Fruit fly (Drosophila melanogaster) whole organism, embryonic: Measurements from ENCODE around the gene CG13634.
A peak's percentile ranks its signal among the peaks of the same experiment; 100 is the strongest.

Experiments
- Atf3 ChIP-seq: fragments of 200-800 bp; sonication (Bioruptor generic); optimal IDR thresholded peaks from 3 replicates; lab custom pipeline; 2016; ENCODE audit warnings: missing biosample characterization, missing genetic modification characterization
- CG10321 ChIP-seq: fragments of 200-800 bp; sonication (Bioruptor generic); IDR thresholded peaks from 2 replicates; pipeline ENCODE4 v1.3.6; 2022; ENCODE audit warnings: missing biosample characterization, missing genetic modification characterization
- CG11723 ChIP-seq: fragments of 200-800 bp; sonication (Bioruptor generic); optimal IDR thresholded peaks from 2 replicates; lab custom pipeline; 2017; ENCODE audit warnings: missing biosample characterization, mild to moderate bottlenecking, missing genetic modification characterization
- CG12659 ChIP-seq: fragments of 200-800 bp; sonication (Bioruptor generic); optimal IDR thresholded peaks from 3 replicates; lab custom pipeline; 2017; ENCODE audit warnings: mild to moderate bottlenecking, missing biosample characterization, missing genetic modification reagents, missing genetic modification characterization
- CG12942 ChIP-seq: fragments of 200-800 bp; sonication (Bioruptor generic); optimal IDR thresholded peaks from 3 replicates; lab custom pipeline; 2016; ENCODE audit warnings: missing biosample characterization, missing genetic modification characterization
- CG15073 ChIP-seq: fragments of 200-800 bp; sonication (Bioruptor generic); optimal IDR thresholded peaks from 2 replicates; lab custom pipeline; 2016; ENCODE audit warnings: missing biosample characterization, missing genetic modification characterization
- CG15514 ChIP-seq: fragments of 200-800 bp; sonication (Bioruptor generic); optimal IDR thresholded peaks from 3 replicates; lab custom pipeline; 2017; ENCODE audit warnings: missing biosample characterization, missing genetic modification characterization, mild to moderate bottlenecking, moderate library complexity, missing genetic modification reagents
- CG1603 ChIP-seq: fragments of 200-800 bp; sonication (Bioruptor generic); optimal IDR thresholded peaks from 2 replicates; lab custom pipeline; 2019; ENCODE audit warnings: missing biosample characterization, mild to moderate bottlenecking, missing genetic modification characterization, moderate library complexity
- CG16815 ChIP-seq: fragments of 200-800 bp; sonication (Bioruptor generic); optimal IDR thresholded peaks from 3 replicates; lab custom pipeline; 2017; ENCODE audit warnings: missing biosample characterization, mild to moderate bottlenecking, missing genetic modification characterization
- CG16863 ChIP-seq: fragments of 200-800 bp; sonication (Bioruptor generic); optimal IDR thresholded peaks from 3 replicates; lab custom pipeline; 2016; ENCODE audit warnings: missing biosample characterization, missing genetic modification characterization
- CG17361 ChIP-seq: fragments of 200-800 bp; sonication (Bioruptor generic); IDR thresholded peaks from 3 replicates; pipeline ENCODE4 v1.3.6; 2022; ENCODE audit warnings: missing biosample characterization, missing genetic modification characterization
- CG18262 ChIP-seq: fragments of 200-800 bp; optimal IDR thresholded peaks from 3 replicates; lab custom pipeline; 2019; ENCODE audit warnings: missing biosample characterization, mild to moderate bottlenecking, missing genetic modification characterization, moderate library complexity
- CG4328 ChIP-seq: fragments of 200-800 bp; sonication (Bioruptor generic); optimal IDR thresholded peaks from 3 replicates; lab custom pipeline; 2017; ENCODE audit warnings: missing biosample characterization, missing genetic modification reagents, missing genetic modification characterization
- CG43689 ChIP-seq: fragments of 200-800 bp; sonication (Bioruptor generic); IDR thresholded peaks from 2 replicates; pipeline ENCODE4 v1.3.6; 2022; ENCODE audit warnings: missing biosample characterization, missing genetic modification characterization
- CG5953 ChIP-seq: fragments of 200-800 bp; sonication (Bioruptor generic); IDR thresholded peaks from 2 replicates; pipeline ENCODE4 v1.3.6; 2022; ENCODE audit warnings: missing biosample characterization, missing genetic modification characterization
- CG6654 ChIP-seq: fragments of 200-800 bp; sonication (Bioruptor generic); optimal IDR thresholded peaks from 2 replicates; lab custom pipeline; 2017; ENCODE audit warnings: missing biosample characterization, mild to moderate bottlenecking, missing genetic modification characterization
- CG8388 ChIP-seq: fragments of 200-800 bp; sonication (Bioruptor generic); optimal IDR thresholded peaks from 2 replicates; lab custom pipeline; 2019; ENCODE audit warnings: missing biosample characterization, mild to moderate bottlenecking, missing genetic modification characterization, moderate library complexity
- Camta ChIP-seq: fragments of 200-800 bp; sonication (Bioruptor generic); optimal IDR thresholded peaks from 2 replicates; lab custom pipeline; 2016; ENCODE audit warnings: missing biosample characterization, missing genetic modification characterization
- Eip74EF ChIP-seq, 2 experiments: fragments of 200-800 bp in 1 of 2; fragments of >200 bp in 1 of 2; sonication (Bioruptor generic) in 1 of 2; optimal IDR thresholded peaks; 2 replicates each; lab custom pipeline; 2017 to 2019; ENCODE audit warnings: missing biosample characterization in 2 of 2, missing genetic modification characterization in 2 of 2, mild to moderate bottlenecking in 1 of 2, moderate library complexity in 1 of 2
- Ets97D ChIP-seq: fragments of 200-800 bp; sonication (Bioruptor generic); optimal IDR thresholded peaks from 3 replicates; lab custom pipeline; 2016; ENCODE audit warnings: missing biosample characterization, missing genetic modification characterization
- Fer2 ChIP-seq: fragments of 200-800 bp; sonication (Bioruptor generic); optimal IDR thresholded peaks from 2 replicates; lab custom pipeline; 2018; ENCODE audit warnings: missing biosample characterization, mild to moderate bottlenecking, missing genetic modification characterization, moderate library complexity
- Hr78 ChIP-seq, 2 experiments: fragments of 200-800 bp in 1 of 2; fragments of >200 bp in 1 of 2; sonication (Bioruptor generic) in 1 of 2; optimal IDR thresholded peaks; 2 replicates each; lab custom pipeline; 2017 to 2019; ENCODE audit warnings: missing biosample characterization in 2 of 2, missing genetic modification characterization in 2 of 2, mild to moderate bottlenecking in 1 of 2, moderate library complexity in 1 of 2
- Optix ChIP-seq: fragments of 200-800 bp; sonication (Bioruptor generic); IDR thresholded peaks from 3 replicates; pipeline ENCODE4 v1.3.6; 2022; ENCODE audit warnings: missing biosample characterization, missing genetic modification characterization
- Sin3A ChIP-seq: fragments of >200 bp; optimal IDR thresholded peaks from 2 replicates; lab custom pipeline; 2018
- Tbp ChIP-seq: fragments of >200 bp; optimal IDR thresholded peaks from 2 replicates; lab custom pipeline; 2018; ENCODE audit warnings: missing biosample characterization, missing genetic modification characterization
- croc ChIP-seq: fragments of 200-800 bp; sonication (Bioruptor generic); conservative IDR thresholded peaks from 3 replicates; pipeline ENCODE4 v1.3.6; 2022; ENCODE audit warnings: missing biosample characterization, missing genetic modification characterization
- emc ChIP-seq: fragments of 200-800 bp; sonication (Bioruptor generic); optimal IDR thresholded peaks from 2 replicates; lab custom pipeline; 2016; ENCODE audit warnings: missing biosample characterization, missing genetic modification characterization
- hb ChIP-seq: fragments of 200-800 bp; sonication (Bioruptor generic); IDR thresholded peaks from 3 replicates; pipeline ENCODE4 v1.3.6; 2022; ENCODE audit warnings: missing biosample characterization, missing genetic modification characterization; ENCODE audit not compliant: partially characterized antibody
- nerfin-1 ChIP-seq: fragments of 200-800 bp; sonication (Bioruptor generic); optimal IDR thresholded peaks from 3 replicates; lab custom pipeline; 2019; ENCODE audit warnings: missing biosample characterization, mild to moderate bottlenecking, missing genetic modification characterization, moderate library complexity
- phol ChIP-seq: fragments of 200-800 bp; sonication (Bioruptor generic); optimal IDR thresholded peaks from 3 replicates; lab custom pipeline; 2018; ENCODE audit warnings: missing biosample characterization, mild to moderate bottlenecking, missing genetic modification characterization, moderate library complexity
- repo ChIP-seq: fragments of 200-800 bp; sonication (Bioruptor generic); optimal IDR thresholded peaks from 2 replicates; lab custom pipeline; 2016; ENCODE audit warnings: missing biosample characterization, missing genetic modification characterization
- sc ChIP-seq, 3 experiments: fragments of >200 bp in 2 of 3; fragments of 200-800 bp in 1 of 3; sonication (Bioruptor generic) in 1 of 3; optimal IDR thresholded peaks; 2 replicates in 2 of 3; 3 replicates in 1 of 3; lab custom pipeline; 2017; ENCODE audit warnings: mild to moderate bottlenecking in 1 of 3, missing biosample characterization in 1 of 3, missing genetic modification characterization in 1 of 3, missing genetic modification reagents in 1 of 3
- schlank ChIP-seq: fragments of 200-800 bp; sonication (Bioruptor generic); optimal IDR thresholded peaks from 2 replicates; lab custom pipeline; 2018; ENCODE audit warnings: missing biosample characterization, mild to moderate bottlenecking, missing genetic modification characterization
- shn ChIP-seq: fragments of 200-800 bp; sonication (Bioruptor generic); optimal IDR thresholded peaks from 3 replicates; lab custom pipeline; 2016; ENCODE audit warnings: missing biosample characterization, missing genetic modification characterization
- sima ChIP-seq: fragments of 200-800 bp; sonication (Bioruptor generic); optimal IDR thresholded peaks from 2 replicates; lab custom pipeline; 2016; ENCODE audit warnings: missing biosample characterization, missing genetic modification characterization
- vnd ChIP-seq: fragments of 200-800 bp; sonication (Bioruptor generic); IDR thresholded peaks from 3 replicates; pipeline ENCODE4 v1.3.6; 2022; ENCODE audit warnings: missing biosample characterization, missing genetic modification characterization; ENCODE audit not compliant: partially characterized antibody
- yki ChIP-seq: fragments of >200 bp; optimal IDR thresholded peaks from 3 replicates; lab custom pipeline; 2018
- zfh2 ChIP-seq: fragments of 200-800 bp; sonication (Bioruptor generic); optimal IDR thresholded peaks from 2 replicates; lab custom pipeline; 2016; ENCODE audit warnings: missing biosample characterization, missing genetic modification characterization

The CG13634 gene

dm6 chr3R:24813637-24814301 is 23.8 kb upstream of the CG13634 start, which contains the start of the genes lili and CG34150 (continued):
- peak; percentile 78 for TF ChIP-seq CG17361 (GFP tag; lab: Robert Waterston, UW)
- peak; percentile 11 for TF ChIP-seq CG11723 (GFP tag; lab: Kevin White, UChicago)
- TF ChIP-seq CG16863 (GFP tag; lab: Kevin White, UChicago) = peak; percentile 68
- peak; percentile 81 for TF ChIP-seq Fer2 (tag; lab: Kevin White, UChicago)
- no peak for TF ChIP-seq CG43689 (GFP tag; lab: Robert Waterston, UW)
- TF ChIP-seq Sin3A (lab: Kevin White, UChicago) = peak; percentile 43
- TF ChIP-seq CG5953 (GFP tag; lab: Robert Waterston, UW) = peak; percentile 33; the same call in 1 of the 2 replicates
- no peak for TF ChIP-seq schlank (tag; lab: Kevin White, UChicago)
- TF ChIP-seq emc (GFP tag; lab: Kevin White, UChicago) = peak; percentile 28
- peak; percentile 79 for TF ChIP-seq CG15514 (GFP tag; lab: Kevin White, UChicago)
- peak; percentile 97 for TF ChIP-seq nerfin-1 (tag; lab: Kevin White, UChicago)
- peak; percentile 67 for TF ChIP-seq Camta (GFP tag; lab: Kevin White, UChicago)
- TF ChIP-seq sima (GFP tag; lab: Kevin White, UChicago) = peak; percentile 41
- peak; percentile 53 for TF ChIP-seq repo (GFP tag; lab: Kevin White, UChicago)
- no peak for TF ChIP-seq Hr78 (GFP tag; optimal IDR thresholded peaks at IDR 0.05; lab: Kevin White, UChicago)
- TF ChIP-seq CG16815 (GFP tag; lab: Kevin White, UChicago) = peak; percentile 7
- peak; percentile 76 for TF ChIP-seq Ets97D
- TF ChIP-seq CG1603 (tag; lab: Kevin White, UChicago) = peak; percentile 3
- peak; percentile 67 for TF ChIP-seq CG18262 (tag; lab: Kevin White, UChicago)
- no peak for TF ChIP-seq sc (optimal IDR thresholded peaks at IDR 0.05; lab: Kevin White, UChicago)
- peak; percentile 36 for TF ChIP-seq sc (GFP tag; optimal IDR thresholded peaks at IDR 0.05; lab: Kevin White, UChicago)
- peak; percentile 55 for TF ChIP-seq CG8388 (GFP tag; lab: Kevin White, UChicago)
- TF ChIP-seq CG15073 = no peak
- no peak for TF ChIP-seq Optix (GFP tag; lab: Robert Waterston, UW)
- TF ChIP-seq vnd (GFP tag; lab: Robert Waterston, UW) = peak; percentile 61
- peak; percentile 74 for TF ChIP-seq CG12942 (GFP tag; lab: Kevin White, UChicago)
- TF ChIP-seq Tbp (GFP tag; lab: Kevin White, UChicago) = no peak
- peak; percentile 47 for TF ChIP-seq shn (GFP tag; lab: Kevin White, UChicago)
- peak; percentile 67; the same call in 1 of the 3 replicates for TF ChIP-seq hb (GFP tag; lab: Robert Waterston, UW)
- TF ChIP-seq yki = no peak
- peak; percentile 64 for TF ChIP-seq zfh2
- TF ChIP-seq CG6654 (GFP tag; lab: Kevin White, UChicago) = no peak
- TF ChIP-seq CG10321 (GFP tag; lab: Robert Waterston, UW) = no peak
- no peak for TF ChIP-seq Eip74EF (GFP tag; optimal IDR thresholded peaks at IDR 0.05; lab: Kevin White, UChicago)
- TF ChIP-seq CG12659 = peak; percentile 80
- TF ChIP-seq CG4328 (GFP tag; lab: Kevin White, UChicago) = peak; percentile 65
- TF ChIP-seq phol (tag; lab: Kevin White, UChicago) = peak; percentile 90
- TF ChIP-seq Atf3 (GFP tag; lab: Kevin White, UChicago) = peak; percentile 43
- peak; percentile 37; the same call in 2 of the 3 replicates for TF ChIP-seq croc
